Worm (Caenorhabditis elegans): ENCODE data around the gene K06H6.1.

- TF ChIP-seq lin-40 (tag; optimal IDR thresholded peaks at IDR 0.05) (no peak), madf-8 (GFP tag; conservative IDR thresholded peaks at IDR 0.05) (no peak), ama-1 (optimal IDR thresholded peaks at IDR 0.05) (no peak), ama-1 (GFP tag; optimal IDR thresholded peaks at IDR 0.05) (no peak), snpc-4 (GFP tag; optimal IDR thresholded peaks at IDR 0.05) (no peak), snpc-4 (tag; optimal IDR thresholded peaks at IDR 0.05) (no peak), attf-3 (GFP tag; conservative IDR thresholded peaks at IDR 0.05) (no peak), cebp-1 (GFP tag; IDR thresholded peaks at IDR 0.05) (no peak), cebp-1 (tag; optimal IDR thresholded peaks at IDR 0.05) (no peak), aptf-2 (GFP tag; conservative IDR thresholded peaks at IDR 0.05) (no peak), hsf-1 (GFP tag; IDR thresholded peaks at IDR 0.05) (no peak), F57C9.4 (tag; optimal IDR thresholded peaks at IDR 0.05) (no peak), repo-1 (tag; optimal IDR thresholded peaks at IDR 0.05) (no peak)
Observed at ce11 chrV:609671-610070, 21.8 kb downstream of the K06H6.1 start, which contains the start of gene srlf-36.

All from whole organism, young adult.